Comparison of ENCODE assay signal across 1 fruit fly cellular context in the genomic region with DNA sequence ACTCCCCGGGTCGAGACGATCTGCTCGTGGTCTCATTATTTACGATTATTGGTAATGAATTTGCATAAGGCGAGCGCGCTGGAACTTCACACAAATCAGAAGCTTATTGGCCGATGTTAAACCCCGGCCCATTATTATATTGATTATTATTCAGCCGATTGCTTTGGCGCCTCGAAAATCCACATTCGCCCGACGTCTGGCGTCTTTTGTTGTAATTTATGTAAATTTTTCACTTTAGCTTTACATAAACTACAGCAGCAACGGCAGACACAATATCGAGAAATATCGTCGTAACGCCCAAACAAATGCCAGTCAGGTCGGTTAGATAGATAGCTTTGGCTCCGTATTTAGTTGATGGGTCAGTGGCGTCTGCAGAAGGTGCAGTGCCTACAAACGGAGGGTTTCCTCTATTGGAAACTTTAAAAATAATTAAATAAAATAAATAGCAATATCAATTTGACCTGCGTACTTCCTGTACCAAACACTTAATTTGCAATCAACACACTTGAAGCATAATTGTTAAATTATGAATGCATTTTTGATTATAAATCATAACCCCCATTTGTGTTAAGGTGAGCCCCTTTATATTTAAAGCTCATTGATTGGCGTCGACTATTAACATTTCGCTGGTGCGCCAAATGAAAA.
TF ChIP-seq lines count a peak whose summit lies in the region.

No protein-coding gene starts in this region.

TF ChIP-seq in whole organism, embryonic, 481 proteins besides CTCF, POLR2A, EP300 and RAD21 (continued from another document):
- TF ChIP-seq gcm (GFP tag; optimal IDR thresholded peaks at IDR 0.05; lab: Kevin White, UChicago) (peak; percentile 30), Nf-YB (GFP tag; optimal IDR thresholded peaks at IDR 0.05; lab: Kevin White, UChicago) (peak; percentile 27), CG2712 (tag; optimal IDR thresholded peaks at IDR 0.05; lab: Kevin White, UChicago) (peak; percentile 58), CG10366 (GFP tag; IDR thresholded peaks at IDR 0.05; lab: Robert Waterston, UW) (peak; percentile 48), stc (GFP tag; IDR thresholded peaks at IDR 0.05; lab: Robert Waterston, UW) (peak; percentile 55), knrl (GFP tag; IDR thresholded peaks at IDR 0.05; lab: Robert Waterston, UW; ENCODE audit: partially characterized antibody) (no peak), crol (GFP tag; IDR thresholded peaks at IDR 0.05; lab: Robert Waterston, UW) (no peak), CG3726 (GFP tag; IDR thresholded peaks at IDR 0.05; lab: Robert Waterston, UW) (0 out of 3 replicates have a peak, but pooled peaks have one; percentile 37), sqz (GFP tag; optimal IDR thresholded peaks at IDR 0.05; lab: Kevin White, UChicago) (no peak), Atf-2 (GFP tag; optimal IDR thresholded peaks at IDR 0.05; lab: Kevin White, UChicago) (no peak), lilli (GFP tag; optimal IDR thresholded peaks at IDR 0.05; lab: Kevin White, UChicago) (peak; percentile 53), CG30431 (GFP tag; optimal IDR thresholded peaks at IDR 0.05; lab: Kevin White, UChicago) (peak; percentile 10), dmrt99B (tag; optimal IDR thresholded peaks at IDR 0.05; lab: Kevin White, UChicago) (peak; percentile 81), vfl (GFP tag; optimal IDR thresholded peaks at IDR 0.05; lab: Kevin White, UChicago) (no peak), CG15011 (GFP tag; optimal IDR thresholded peaks at IDR 0.05; lab: Kevin White, UChicago) (no peak), CG14441 (GFP tag; IDR thresholded peaks at IDR 0.05; lab: Robert Waterston, UW) (peak; percentile 76), CG8281 (tag; optimal IDR thresholded peaks at IDR 0.05; lab: Kevin White, UChicago) (peak; percentile 15), yki (optimal IDR thresholded peaks at IDR 0.05; lab: Kevin White, UChicago) (no peak), jumu (GFP tag; optimal IDR thresholded peaks at IDR 0.05; lab: Kevin White, UChicago) (no peak), vvl (GFP tag; IDR thresholded peaks at IDR 0.05; lab: Robert Waterston, UW) (peak; percentile 74), CG7839 (tag; optimal IDR thresholded peaks at IDR 0.05; lab: Kevin White, UChicago) (peak; percentile 73), Poxn (GFP tag; IDR thresholded peaks at IDR 0.05; lab: Robert Waterston, UW) (no peak), dan (GFP tag; IDR thresholded peaks at IDR 0.05; lab: Robert Waterston, UW) (no peak), Hmr (GFP tag; optimal IDR thresholded peaks at IDR 0.05; lab: Kevin White, UChicago) (peak; percentile 59), gsb (GFP tag; IDR thresholded peaks at IDR 0.05; lab: Robert Waterston, UW) (peak; percentile 46; the same call in 1 of the 2 replicates), nerfin-1 (tag; optimal IDR thresholded peaks at IDR 0.05; lab: Kevin White, UChicago) (no peak), CG5953 (GFP tag; IDR thresholded peaks at IDR 0.05; lab: Robert Waterston, UW) (peak; percentile 40; the same call in 1 of the 2 replicates), salm (tag; optimal IDR thresholded peaks at IDR 0.05; lab: Kevin White, UChicago) (peak; percentile 14), dimm (GFP tag; IDR thresholded peaks at IDR 0.05; lab: Robert Waterston, UW) (peak; percentile 36; the same call in 1 of the 2 replicates), nom (GFP tag; optimal IDR thresholded peaks at IDR 0.05; lab: Kevin White, UChicago) (no peak), Pdp1 (GFP tag; optimal IDR thresholded peaks at IDR 0.05; lab: Kevin White, UChicago) (peak in 1 of 2 experiments; percentile 10), CG30403 (GFP tag; optimal IDR thresholded peaks at IDR 0.05; lab: Kevin White, UChicago) (peak; percentile 45), Atf3 (GFP tag; optimal IDR thresholded peaks at IDR 0.05; lab: Kevin White, UChicago) (no peak), C15 (GFP tag; IDR thresholded peaks at IDR 0.05; lab: Robert Waterston, UW) (peak; percentile 30; the same call in 1 of the 3 replicates), CG4730 (GFP tag; IDR thresholded peaks at IDR 0.05; lab: Robert Waterston, UW) (peak; percentile 65), psq (GFP tag; optimal IDR thresholded peaks at IDR 0.05; lab: Kevin White, UChicago) (no peak), D19B (GFP tag; optimal IDR thresholded peaks at IDR 0.05; lab: Kevin White, UChicago) (peak; percentile 34), dpn (GFP tag; optimal IDR thresholded peaks at IDR 0.05; lab: Kevin White, UChicago) (peak in 1 of 2 experiments; percentile 62), chn (GFP tag; optimal IDR thresholded peaks at IDR 0.05; lab: Kevin White, UChicago) (no peak), scrt (GFP tag; optimal IDR thresholded peaks at IDR 0.05; lab: Kevin White, UChicago) (peak; percentile 41), CG17385 (GFP tag; optimal IDR thresholded peaks at IDR 0.05; lab: Kevin White, UChicago) (peak; percentile 52), Tbp (GFP tag; optimal IDR thresholded peaks at IDR 0.05; lab: Kevin White, UChicago) (no peak), CG34376 (GFP tag; optimal IDR thresholded peaks at IDR 0.05; lab: Kevin White, UChicago) (no peak), pan (optimal IDR thresholded peaks at IDR 0.05; lab: Kevin White, UChicago) (no peak), pan (GFP tag; optimal IDR thresholded peaks at IDR 0.05 in 1 of 2, IDR thresholded peaks at IDR 0.05 in 1 of 2) (peak in 1 of 2 experiments; percentile 74), Mad (GFP tag; optimal IDR thresholded peaks at IDR 0.05; lab: Kevin White, UChicago) (no peak), Asciz (GFP tag; optimal IDR thresholded peaks at IDR 0.05; lab: Kevin White, UChicago) (peak; percentile 48), hth (optimal IDR thresholded peaks at IDR 0.05; lab: Kevin White, UChicago) (no peak), pros (GFP tag; optimal IDR thresholded peaks at IDR 0.05; lab: Kevin White, UChicago) (no peak), CG8944 (GFP tag; optimal IDR thresholded peaks at IDR 0.05; lab: Kevin White, UChicago) (no peak), CG2129 (GFP tag; IDR thresholded peaks at IDR 0.05; lab: Robert Waterston, UW; ENCODE audit: partially characterized antibody) (no peak), CG32532 (GFP tag; IDR thresholded peaks at IDR 0.05; lab: Robert Waterston, UW) (peak; percentile 62), al (GFP tag; IDR thresholded peaks at IDR 0.05; lab: Robert Waterston, UW) (peak; percentile 66), hbn (GFP tag; IDR thresholded peaks at IDR 0.05; lab: Robert Waterston, UW; ENCODE audit: partially characterized antibody) (no peak), CG10267 (tag; optimal IDR thresholded peaks at IDR 0.05; lab: Kevin White, UChicago) (peak; percentile 23), Sry-δ (GFP tag; optimal IDR thresholded peaks at IDR 0.05; lab: Kevin White, UChicago) (no peak), CG12299 (tag; optimal IDR thresholded peaks at IDR 0.05; lab: Kevin White, UChicago) (no peak), CG7928 (GFP tag; optimal IDR thresholded peaks at IDR 0.05; lab: Kevin White, UChicago) (no peak), slp2 (GFP tag; optimal IDR thresholded peaks at IDR 0.05; lab: Kevin White, UChicago) (no peak), Sox102F (GFP tag; optimal IDR thresholded peaks at IDR 0.05; lab: Kevin White, UChicago) (peak; percentile 81), CG1529 (GFP tag; optimal IDR thresholded peaks at IDR 0.05; lab: Kevin White, UChicago) (no peak), gsb-n (tag; optimal IDR thresholded peaks at IDR 0.05; lab: Kevin White, UChicago) (no peak), CG12071 (GFP tag; optimal IDR thresholded peaks at IDR 0.05; lab: Kevin White, UChicago) (no peak), mld (GFP tag; IDR thresholded peaks at IDR 0.05; lab: Robert Waterston, UW; ENCODE audit: partially characterized antibody) (no peak), slbo (GFP tag; IDR thresholded peaks at IDR 0.05; lab: Robert Waterston, UW) (peak; percentile 70; the same call in 1 of the 2 replicates), B-H1 (GFP tag; IDR thresholded peaks at IDR 0.05; lab: Robert Waterston, UW) (peak; percentile 11; the same call in 1 of the 3 replicates), CG32772 (GFP tag; IDR thresholded peaks at IDR 0.05; lab: Robert Waterston, UW) (peak; percentile 18; the same call in 1 of the 2 replicates), Dbx (GFP tag; IDR thresholded peaks at IDR 0.05; lab: Robert Waterston, UW) (peak; percentile 46; the same call in 1 of the 3 replicates), YL-1 (GFP tag; optimal IDR thresholded peaks at IDR 0.05; lab: Kevin White, UChicago) (no peak), Ada2b (GFP tag; IDR thresholded peaks at IDR 0.05; lab: Robert Waterston, UW) (peak; percentile 71), Side (GFP tag; optimal IDR thresholded peaks at IDR 0.05; lab: Kevin White, UChicago) (no peak), CG15269 (tag; optimal IDR thresholded peaks at IDR 0.05; lab: Kevin White, UChicago) (peak; percentile 76)
